Fruit fly (Drosophila melanogaster): Measurements from ENCODE around the gene CG42717.

The CG42717 gene

dm6 chr3L:16048086-16048485, 15.1 kb upstream of the CG42717 start (continued):
- TF ChIP-seq oc (tag; optimal IDR thresholded peaks at IDR 0.05) (no peak), gro (GFP tag; optimal IDR thresholded peaks at IDR 0.05) (peak; percentile 28), CG10431 (GFP tag; optimal IDR thresholded peaks at IDR 0.05) (no peak), CG15269 (tag; optimal IDR thresholded peaks at IDR 0.05) (peak; percentile 69), CG4404 (GFP tag; IDR thresholded peaks at IDR 0.05) (no peak), ken (GFP tag; IDR thresholded peaks at IDR 0.05) (no peak), NK7.1 (GFP tag; optimal IDR thresholded peaks at IDR 0.05) (no peak), pan (optimal IDR thresholded peaks at IDR 0.05) (no peak), pan (GFP tag; optimal IDR thresholded peaks at IDR 0.05 in 1 of 2, IDR thresholded peaks at IDR 0.05 in 1 of 2) (peak in 1 of 2 experiments; percentile 56), CG30020 (tag; optimal IDR thresholded peaks at IDR 0.05) (no peak), Lhr (GFP tag; optimal IDR thresholded peaks at IDR 0.05) (no peak), Ets65A (GFP tag) (no peak), CG17186 (GFP tag; optimal IDR thresholded peaks at IDR 0.05) (no peak), Kr (GFP tag; optimal IDR thresholded peaks at IDR 0.05) (no peak), HHEX (GFP tag; optimal IDR thresholded peaks at IDR 0.05) (peak; percentile 46), Ada2b (GFP tag; IDR thresholded peaks at IDR 0.05) (peak; percentile 47), Dref (GFP tag; IDR thresholded peaks at IDR 0.05) (no peak), tll (GFP tag; optimal IDR thresholded peaks at IDR 0.05) (no peak), CG2120 (GFP tag; optimal IDR thresholded peaks at IDR 0.05) (peak; percentile 81), Taf1 (GFP tag; IDR thresholded peaks at IDR 0.05) (no peak), unpg (GFP tag; optimal IDR thresholded peaks at IDR 0.05) (peak; percentile 54), CG1602 (GFP tag; optimal IDR thresholded peaks at IDR 0.05) (no peak), abd-A (tag; optimal IDR thresholded peaks at IDR 0.05) (no peak), cas (GFP tag; IDR thresholded peaks at IDR 0.05) (peak; percentile 17; the same call in 1 of the 2 replicates), Scr (GFP tag; IDR thresholded peaks at IDR 0.05; ENCODE audit: partially characterized antibody) (no peak), sug (tag; optimal IDR thresholded peaks at IDR 0.05) (peak; percentile 59), Dad (GFP tag; optimal IDR thresholded peaks at IDR 0.05) (no peak), pho (GFP tag; optimal IDR thresholded peaks at IDR 0.05) (peak; percentile 37), CG13624 (GFP tag; optimal IDR thresholded peaks at IDR 0.05) (peak; percentile 70), Hr78 (GFP tag; optimal IDR thresholded peaks at IDR 0.05) (no peak), CG34422 (GFP tag; IDR thresholded peaks at IDR 0.05) (no peak), pnt (GFP tag; optimal IDR thresholded peaks at IDR 0.05) (no peak), gcm2 (GFP tag; optimal IDR thresholded peaks at IDR 0.05) (no peak), CG17359 (tag; optimal IDR thresholded peaks at IDR 0.05) (no peak), CG6272 (GFP tag; IDR thresholded peaks at IDR 0.05) (no peak), fd64A (GFP tag; optimal IDR thresholded peaks at IDR 0.05) (no peak), CG6654 (GFP tag; optimal IDR thresholded peaks at IDR 0.05) (no peak), dm (GFP tag; optimal IDR thresholded peaks at IDR 0.05) (no peak), CkIIα-i1 (GFP tag; IDR thresholded peaks at IDR 0.05) (no peak), CG6175 (GFP tag; IDR thresholded peaks at IDR 0.05) (0 out of 3 replicates have a peak, but pooled peaks have one; percentile 67), Med (GFP tag) (peak; percentile 95), Nf-YC (tag; optimal IDR thresholded peaks at IDR 0.05) (peak; percentile 44), CG12071 (GFP tag; optimal IDR thresholded peaks at IDR 0.05) (peak; percentile 23), CG7786 (GFP tag; optimal IDR thresholded peaks at IDR 0.05) (peak; percentile 66), CG4854 (GFP tag; optimal IDR thresholded peaks at IDR 0.05) (no peak), CG10979 (tag; optimal IDR thresholded peaks at IDR 0.05) (no peak), CG13296 (GFP tag; optimal IDR thresholded peaks at IDR 0.05) (peak; percentile 64), otp (GFP tag; IDR thresholded peaks at IDR 0.05) (0 out of 3 replicates have a peak, but pooled peaks have one; percentile 39), NfI (GFP tag; optimal IDR thresholded peaks at IDR 0.05) (peak; percentile 59), CG8388 (GFP tag; optimal IDR thresholded peaks at IDR 0.05) (no peak), so (GFP tag; IDR thresholded peaks at IDR 0.05) (peak; percentile 84; the same call in 2 of the 3 replicates), CG14441 (GFP tag; IDR thresholded peaks at IDR 0.05) (peak; percentile 75)

All from whole organism, embryonic.